Fruit fly (Drosophila melanogaster) whole organism, adult: ENCODE results near the gene CG1835.

ENCODE experiments used
- CG14711 ChIP-seq: fragments of 200-800 bp; sonication (Bioruptor generic); optimal IDR thresholded peaks from 2 replicates; lab custom pipeline; 2018; ENCODE audit warnings: missing biosample characterization, mild to moderate bottlenecking, missing genetic modification characterization, moderate library complexity
- CG5204 ChIP-seq: fragments of 200-800 bp; sonication (Bioruptor generic); optimal IDR thresholded peaks from 2 replicates; lab custom pipeline; 2016; ENCODE audit warnings: missing biosample characterization, missing genetic modification characterization
- kay ChIP-seq: fragments of 200-800 bp; sonication (Bioruptor generic); peaks from one replicate; lab custom pipeline; 2016; ENCODE audit warnings: missing biosample characterization, missing genetic modification characterization, borderline replicate concordance

DNA sequence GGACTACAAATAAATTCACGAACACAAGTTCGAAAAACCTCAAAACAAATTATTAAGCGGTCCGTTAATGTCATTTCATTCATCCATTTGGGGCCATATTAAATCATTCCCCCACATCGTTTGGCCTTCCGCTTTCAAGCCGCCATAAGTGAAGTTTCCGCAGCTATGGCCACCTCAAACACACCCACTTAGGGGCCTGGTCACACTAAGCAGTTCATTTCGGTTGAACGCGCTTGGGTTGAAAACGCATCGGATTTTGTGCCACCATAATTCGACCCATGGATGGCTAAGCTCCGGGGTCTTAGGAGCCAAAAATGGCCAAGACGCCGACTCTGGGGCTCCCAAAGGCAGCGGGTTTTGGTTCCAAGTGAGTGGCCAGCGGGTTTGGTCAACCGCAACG, 23.7 kb upstream of the CG1835 start:
- TF ChIP-seq CG5204 (GFP tag; lab: Kevin White, UChicago) (no peak), CG14711 (tag; lab: Kevin White, UChicago) (no peak), kay (GFP tag; lab: Kevin White, UChicago) (no peak)
